Fruit fly (Drosophila melanogaster) whole organism, prepupa: ENCODE data around the gene CG13045.

Experiments
- Blimp-1 ChIP-seq: fragments of 200-800 bp; sonication (Bioruptor generic); optimal IDR thresholded peaks from 3 replicates; lab custom pipeline; 2017; ENCODE audit warnings: missing biosample characterization, missing genetic modification characterization, mild to moderate bottlenecking, moderate library complexity, missing genetic modification reagents
- CG10669 ChIP-seq: fragments of 200-800 bp; sonication (Bioruptor generic); optimal IDR thresholded peaks from 3 replicates; lab custom pipeline; 2018; ENCODE audit warnings: missing biosample characterization, mild to moderate bottlenecking, missing genetic modification characterization, moderate library complexity
- CG11294 ChIP-seq: fragments of 200-800 bp; sonication (Bioruptor generic); IDR thresholded peaks from 2 replicates; pipeline ENCODE4 v1.3.6; 2022; ENCODE audit warnings: missing biosample characterization, missing genetic modification characterization
- CG15336 ChIP-seq: fragments of 200-800 bp; sonication (Bioruptor generic); IDR thresholded peaks from 2 replicates; pipeline ENCODE4 v1.3.6; 2022; ENCODE audit warnings: missing biosample characterization, missing genetic modification characterization
- CG1621 ChIP-seq: fragments of 200-800 bp; sonication (Bioruptor generic); optimal IDR thresholded peaks from 3 replicates; lab custom pipeline; 2018; ENCODE audit warnings: missing biosample characterization, mild to moderate bottlenecking, missing genetic modification characterization
- CG3032 ChIP-seq: fragments of 200-800 bp; optimal IDR thresholded peaks from 2 replicates; lab custom pipeline; 2019; ENCODE audit warnings: missing biosample characterization, mild to moderate bottlenecking, missing genetic modification characterization, moderate library complexity
- CG31627 ChIP-seq: fragments of 200-800 bp; sonication (Bioruptor generic); optimal IDR thresholded peaks from 3 replicates; lab custom pipeline; 2016; ENCODE audit warnings: missing biosample characterization, missing genetic modification characterization
- CG3919 ChIP-seq: fragments of 200-800 bp; sonication (Bioruptor generic); optimal IDR thresholded peaks from 3 replicates; lab custom pipeline; 2016; ENCODE audit warnings: missing biosample characterization, missing genetic modification characterization
- CG4318 ChIP-seq: fragments of 200-800 bp; sonication (Bioruptor generic); optimal IDR thresholded peaks from 3 replicates; lab custom pipeline; 2017; ENCODE audit warnings: missing biosample characterization, mild to moderate bottlenecking, missing genetic modification characterization
- CG6163 ChIP-seq: fragments of 200-800 bp; sonication (Bioruptor generic); IDR thresholded peaks from 3 replicates; pipeline ENCODE4 v1.3.6; 2022; ENCODE audit warnings: missing biosample characterization, missing genetic modification characterization
- CG6276 ChIP-seq: fragments of 200-800 bp; sonication (Bioruptor generic); optimal IDR thresholded peaks from 2 replicates; lab custom pipeline; 2017; ENCODE audit warnings: missing biosample characterization, mild to moderate bottlenecking, missing genetic modification characterization
- CG6792 ChIP-seq: fragments of 200-800 bp; sonication (Bioruptor generic); optimal IDR thresholded peaks from 3 replicates; lab custom pipeline; 2016; ENCODE audit warnings: missing biosample characterization, missing genetic modification characterization
- CG6808 ChIP-seq: fragments of 200-800 bp; sonication (Bioruptor generic); optimal IDR thresholded peaks from 3 replicates; lab custom pipeline; 2017; ENCODE audit warnings: missing biosample characterization, missing genetic modification characterization, mild to moderate bottlenecking, moderate library complexity, missing genetic modification reagents
- CG6854 ChIP-seq: fragments of 200-800 bp; sonication (Bioruptor generic); optimal IDR thresholded peaks from 2 replicates; lab custom pipeline; 2017; ENCODE audit warnings: missing biosample characterization, mild to moderate bottlenecking, missing genetic modification characterization
- CG8119 ChIP-seq: fragments of 200-800 bp; sonication (Bioruptor generic); IDR thresholded peaks from 3 replicates; pipeline ENCODE4 v1.3.6; 2022; ENCODE audit warnings: missing biosample characterization, missing genetic modification characterization
- CG8319 ChIP-seq: fragments of 200-800 bp; sonication (Bioruptor generic); optimal IDR thresholded peaks from 3 replicates; lab custom pipeline; 2016; ENCODE audit warnings: missing biosample characterization, missing genetic modification characterization
- CG9139 ChIP-seq: fragments of 200-800 bp; sonication (Bioruptor generic); optimal IDR thresholded peaks from 3 replicates; lab custom pipeline; 2017; ENCODE audit warnings: missing biosample characterization, mild to moderate bottlenecking, missing genetic modification characterization
- Eip78C ChIP-seq: fragments of 200-800 bp; sonication (Bioruptor generic); peaks from one replicate; lab custom pipeline; 2016; ENCODE audit warnings: missing biosample characterization, missing genetic modification characterization
- Eip93F ChIP-seq: fragments of 200-800 bp; sonication (Bioruptor generic); optimal IDR thresholded peaks from 2 replicates; lab custom pipeline; 2016; ENCODE audit warnings: missing biosample characterization, mild to moderate bottlenecking, missing genetic modification characterization
- Ets96B ChIP-seq: fragments of 200-800 bp; optimal IDR thresholded peaks from 2 replicates; lab custom pipeline; 2019; ENCODE audit warnings: missing biosample characterization, mild to moderate bottlenecking, missing genetic modification characterization, moderate library complexity
- Hr38 ChIP-seq: sonication (Bioruptor generic); optimal IDR thresholded peaks from 2 replicates; lab custom pipeline; 2016; ENCODE audit warnings: missing biosample characterization, missing genetic modification characterization
- Hr39 ChIP-seq: fragments of 200-800 bp; sonication (Bioruptor generic); optimal IDR thresholded peaks from 2 replicates; lab custom pipeline; 2016; ENCODE audit warnings: missing biosample characterization, missing genetic modification characterization
- OdsH ChIP-seq: fragments of 200-800 bp; sonication (Bioruptor generic); optimal IDR thresholded peaks from 3 replicates; lab custom pipeline; 2016; ENCODE audit warnings: missing biosample characterization, missing genetic modification characterization
- Smox ChIP-seq: fragments of 200-800 bp; sonication (Bioruptor generic); optimal IDR thresholded peaks from 3 replicates; lab custom pipeline; 2016; ENCODE audit warnings: missing biosample characterization, missing genetic modification characterization
- Sox102F ChIP-seq: fragments of 200-800 bp; sonication (Bioruptor generic); optimal IDR thresholded peaks from 2 replicates; lab custom pipeline; 2016; ENCODE audit warnings: missing biosample characterization, mild to moderate bottlenecking, missing genetic modification characterization
- Sox14 ChIP-seq: fragments of 200-800 bp; sonication (Bioruptor generic); optimal IDR thresholded peaks from 3 replicates; lab custom pipeline; 2016; ENCODE audit warnings: missing biosample characterization, missing genetic modification characterization
- Sox15 ChIP-seq: fragments of 200-800 bp; sonication (Bioruptor generic); optimal IDR thresholded peaks from 3 replicates; lab custom pipeline; 2016; ENCODE audit warnings: missing biosample characterization, missing genetic modification characterization
- achi ChIP-seq: fragments of 200-800 bp; sonication (Bioruptor generic); optimal IDR thresholded peaks from 3 replicates; lab custom pipeline; 2016; ENCODE audit warnings: missing biosample characterization, missing genetic modification characterization
- cyc ChIP-seq: fragments of 200-800 bp; sonication (Bioruptor generic); optimal IDR thresholded peaks from 3 replicates; lab custom pipeline; 2016; ENCODE audit warnings: missing biosample characterization, missing genetic modification characterization
- dac ChIP-seq: fragments of 200-800 bp; sonication (Bioruptor generic); optimal IDR thresholded peaks from 2 replicates; lab custom pipeline; 2017; ENCODE audit warnings: missing biosample characterization, mild to moderate bottlenecking, missing genetic modification characterization
- dsx ChIP-seq: fragments of 200-800 bp; optimal IDR thresholded peaks from 3 replicates; lab custom pipeline; 2019; ENCODE audit warnings: missing biosample characterization, mild to moderate bottlenecking, missing genetic modification characterization, moderate library complexity; ENCODE audit not compliant: poor library complexity, severe bottlenecking
- eg ChIP-seq: fragments of 200-800 bp; sonication (Bioruptor generic); IDR thresholded peaks from 3 replicates; pipeline ENCODE4 v1.3.6; 2022; ENCODE audit warnings: missing biosample characterization, missing genetic modification characterization
- esn ChIP-seq: fragments of 200-800 bp; sonication (Bioruptor generic); optimal IDR thresholded peaks from 2 replicates; lab custom pipeline; 2016; ENCODE audit warnings: missing biosample characterization, mild to moderate bottlenecking, missing genetic modification characterization, moderate library complexity
- fd59A ChIP-seq: fragments of 200-800 bp; sonication (Bioruptor generic); optimal IDR thresholded peaks from 2 replicates; lab custom pipeline; 2017; ENCODE audit warnings: missing biosample characterization, mild to moderate bottlenecking, missing genetic modification characterization, missing genetic modification reagents
- fd85E ChIP-seq: fragments of 200-800 bp; sonication (Bioruptor generic); optimal IDR thresholded peaks from 3 replicates; lab custom pipeline; 2016; ENCODE audit warnings: missing biosample characterization, missing genetic modification characterization
- fkh ChIP-seq: fragments of 200-800 bp; sonication (Bioruptor generic); optimal IDR thresholded peaks from 3 replicates; lab custom pipeline; 2017; ENCODE audit warnings: missing biosample characterization, mild to moderate bottlenecking, missing genetic modification characterization, moderate library complexity
- net ChIP-seq: fragments of 200-800 bp; sonication (Bioruptor generic); optimal IDR thresholded peaks from 3 replicates; lab custom pipeline; 2016; ENCODE audit warnings: missing biosample characterization, missing genetic modification characterization
- salr ChIP-seq, 2 experiments: fragments of 200-800 bp; sonication (Bioruptor generic); optimal IDR thresholded peaks; 3 replicates each; lab custom pipeline; 2016 to 2018; ENCODE audit warnings: missing biosample characterization in 2 of 2, missing genetic modification characterization in 2 of 2, mild to moderate bottlenecking in 1 of 2
- svp ChIP-seq: fragments of 200-800 bp; sonication (Bioruptor generic); peaks from one replicate; lab custom pipeline; 2016; ENCODE audit warnings: missing biosample characterization, missing genetic modification characterization
- vri ChIP-seq: fragments of 200-800 bp; sonication (Bioruptor generic); optimal IDR thresholded peaks from 3 replicates; lab custom pipeline; 2016; ENCODE audit warnings: missing biosample characterization, mild to moderate bottlenecking, missing genetic modification characterization

Gene CG13045

DNA sequence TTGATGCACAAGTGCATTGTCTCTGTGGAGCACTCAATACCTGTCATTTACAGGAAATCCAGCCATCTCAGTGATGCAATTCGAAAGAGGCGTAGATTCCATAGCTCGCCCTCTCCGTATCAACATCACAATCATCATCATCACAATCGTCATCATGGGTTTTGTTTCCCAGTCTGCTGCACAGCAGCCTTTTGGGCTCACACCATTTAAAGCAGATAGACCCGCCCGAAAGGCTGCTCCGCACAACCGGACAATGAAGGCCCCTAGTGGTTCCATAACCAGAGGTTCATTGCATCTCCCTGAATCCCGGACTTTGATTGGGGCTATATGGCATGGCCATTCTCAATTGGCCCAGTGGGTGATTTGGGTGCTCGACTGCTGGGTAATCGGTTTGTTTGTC, 44.1 kb upstream of the CG13045 start:
- TF ChIP-seq Eip78C (GFP tag; lab: Kevin White, UChicago) (peak; percentile 41), cyc (GFP tag; lab: Kevin White, UChicago) (no peak), eg (0 out of 3 replicates have a peak, but pooled peaks have one; percentile 32)

DNA sequence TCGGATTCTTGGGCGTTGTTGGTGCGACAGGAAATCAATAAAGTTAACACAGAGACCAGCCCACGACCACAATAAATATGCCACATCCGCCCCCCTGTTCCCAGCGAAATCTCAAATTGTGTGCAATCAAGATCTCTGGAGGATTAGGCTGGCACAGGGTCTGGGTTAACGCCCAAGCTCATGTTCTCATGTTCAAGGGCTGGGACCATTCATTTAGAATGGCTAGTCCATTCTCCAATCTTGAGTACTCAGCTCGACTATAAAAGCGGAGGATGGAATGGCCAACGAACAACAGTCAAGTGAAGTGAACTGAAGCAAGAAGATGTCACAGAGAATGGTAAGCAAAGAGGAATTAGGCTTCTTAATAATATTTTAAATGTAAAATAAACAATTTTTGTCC, 42.3 kb upstream of the CG13045 start, which contains the start of gene CG13056:
TSS of gene CG13056 (plus strand) at position 301 of the 400 bp plus-strand sequence.
- TF ChIP-seq Smox (GFP tag; lab: Kevin White, UChicago) (no peak), Sox102F (GFP tag; lab: Kevin White, UChicago) (no peak), CG8119 (GFP tag; lab: Robert Waterston, UW) (no peak), CG6163 (GFP tag; lab: Robert Waterston, UW) (no peak), CG6792 (GFP tag; lab: Kevin White, UChicago) (no peak), CG1621 (tag; lab: Kevin White, UChicago) (no peak), fd85E (GFP tag; lab: Kevin White, UChicago) (no peak), Hr38 (GFP tag; lab: Kevin White, UChicago) (no peak), svp (no peak), Eip78C (GFP tag; lab: Kevin White, UChicago) (no peak), CG31627 (GFP tag; lab: Kevin White, UChicago) (no peak), net (GFP tag; lab: Kevin White, UChicago) (no peak), CG6854 (GFP tag; lab: Kevin White, UChicago) (no peak), vri (no peak), dsx (no peak), Ets96B (tag; lab: Kevin White, UChicago) (no peak), CG6276 (GFP tag; lab: Kevin White, UChicago) (no peak), CG10669 (GFP tag; lab: Kevin White, UChicago) (no peak), CG3032 (tag; lab: Kevin White, UChicago) (no peak), dac (GFP tag; lab: Kevin White, UChicago) (no peak)

DNA sequence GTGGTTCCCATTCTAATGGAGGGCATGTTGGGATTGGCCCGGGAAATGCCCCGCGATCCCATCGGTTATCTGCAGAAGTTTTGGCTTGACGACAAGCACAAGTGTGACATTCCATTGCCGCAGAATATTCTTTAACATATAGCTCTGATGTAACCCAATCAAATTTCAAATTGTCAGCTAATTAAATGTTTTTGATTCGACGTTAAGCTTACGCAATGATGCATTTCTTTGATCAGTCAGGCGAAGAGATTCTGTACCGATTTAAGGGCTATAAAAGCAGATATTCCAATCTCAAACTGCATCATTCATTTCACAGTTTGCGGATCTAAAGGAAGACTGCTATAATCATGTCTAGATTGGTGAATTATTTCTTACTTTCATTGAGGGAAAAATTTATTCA, 40.9 kb upstream of the CG13045 start, which contains the start of gene retinin:
TSS of gene retinin (plus strand) at position 301 of the 400 bp plus-strand sequence.
- TF ChIP-seq CG1621 (tag; lab: Kevin White, UChicago) (no peak), eg (no peak), CG15336 (GFP tag; lab: Robert Waterston, UW) (no peak), Eip93F (no peak), CG8119 (GFP tag; lab: Robert Waterston, UW) (no peak), CG3032 (tag; lab: Kevin White, UChicago) (no peak), Blimp-1 (GFP tag; lab: Kevin White, UChicago) (no peak), CG11294 (GFP tag; lab: Robert Waterston, UW) (no peak), CG6276 (GFP tag; lab: Kevin White, UChicago) (no peak), vri (no peak), CG8319 (GFP tag; lab: Kevin White, UChicago) (no peak), achi (GFP tag; lab: Kevin White, UChicago) (no peak), esn (GFP tag; lab: Kevin White, UChicago) (no peak), CG4318 (GFP tag; lab: Kevin White, UChicago) (no peak), salr (GFP tag; optimal IDR thresholded peaks at IDR 0.05; lab: Kevin White, UChicago) (no peak), Sox14 (GFP tag; lab: Kevin White, UChicago) (no peak), OdsH (GFP tag; lab: Kevin White, UChicago) (no peak), svp (no peak), Hr38 (GFP tag; lab: Kevin White, UChicago) (no peak)

DNA sequence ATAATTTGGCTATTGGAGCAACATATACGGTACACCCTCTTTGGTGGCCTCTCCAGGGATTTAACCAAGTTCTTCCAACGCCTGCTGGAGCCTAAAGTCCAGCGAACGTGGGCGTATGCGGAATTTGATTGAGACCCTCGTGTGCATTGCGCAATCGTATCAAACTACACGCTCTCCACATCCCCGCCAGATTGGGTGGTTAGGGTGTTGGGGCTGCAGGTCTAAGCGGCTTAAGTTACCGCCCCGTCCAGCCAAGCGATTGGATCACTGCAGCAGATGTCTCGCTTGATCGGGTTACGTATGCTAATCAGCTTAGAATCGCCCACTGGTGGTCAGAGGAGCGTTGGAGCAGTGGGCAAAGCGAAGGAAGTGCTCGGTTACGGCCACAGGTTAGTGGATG, 40.0 kb upstream of the CG13045 start, which contains the start of gene CG33060:
TSS of gene CG33060 (plus strand) at position 301 of the 400 bp plus-strand sequence.
- TF ChIP-seq CG3919 (no peak), svp (no peak), CG8119 (GFP tag; lab: Robert Waterston, UW) (no peak), CG6163 (GFP tag; lab: Robert Waterston, UW) (no peak), Sox15 (GFP tag; lab: Kevin White, UChicago) (no peak), CG9139 (GFP tag; lab: Kevin White, UChicago) (no peak), fd85E (GFP tag; lab: Kevin White, UChicago) (no peak), CG4318 (GFP tag; lab: Kevin White, UChicago) (no peak), CG31627 (GFP tag; lab: Kevin White, UChicago) (no peak), esn (GFP tag; lab: Kevin White, UChicago) (no peak), Hr39 (GFP tag; lab: Kevin White, UChicago) (no peak), salr (GFP tag; optimal IDR thresholded peaks at IDR 0.05; lab: Kevin White, UChicago) (no peak), CG6808 (GFP tag; lab: Kevin White, UChicago) (no peak), dac (GFP tag; lab: Kevin White, UChicago) (no peak), Eip78C (GFP tag; lab: Kevin White, UChicago) (no peak), fd59A (GFP tag; lab: Kevin White, UChicago) (no peak), fkh (GFP tag; lab: Kevin White, UChicago) (no peak)
